Fruit fly (Drosophila melanogaster) whole organism, pupa: ENCODE results near the gene mfas.

Experiments used
- CG13204 ChIP-seq: fragments of 200-800 bp; sonication (Bioruptor generic); optimal IDR thresholded peaks from 2 replicates; lab custom pipeline; 2018; ENCODE audit warnings: missing biosample characterization, mild to moderate bottlenecking, missing genetic modification characterization, moderate library complexity
- CG15710 ChIP-seq: fragments of 200-800 bp; sonication (Bioruptor generic); optimal IDR thresholded peaks from 2 replicates; lab custom pipeline; 2018; ENCODE audit warnings: missing biosample characterization, mild to moderate bottlenecking, missing genetic modification characterization, moderate library complexity
- CG32121 ChIP-seq: fragments of 200-800 bp; sonication (Bioruptor generic); IDR thresholded peaks from 2 replicates; pipeline ENCODE4 v1.3.6; 2022; ENCODE audit warnings: missing biosample characterization, missing genetic modification characterization
- CG34367 ChIP-seq: fragments of 200-800 bp; sonication (Bioruptor generic); optimal IDR thresholded peaks from 2 replicates; lab custom pipeline; 2018; ENCODE audit warnings: missing biosample characterization, mild to moderate bottlenecking, missing genetic modification characterization
- CG9948 ChIP-seq: fragments of 200-800 bp; sonication (Bioruptor generic); optimal IDR thresholded peaks from 2 replicates; lab custom pipeline; 2018; ENCODE audit warnings: missing biosample characterization, mild to moderate bottlenecking, missing genetic modification characterization, moderate library complexity
- D1 ChIP-seq: fragments of 200-800 bp; sonication (Bioruptor generic); optimal IDR thresholded peaks from 2 replicates; lab custom pipeline; 2018; ENCODE audit warnings: missing biosample characterization, mild to moderate bottlenecking, missing genetic modification characterization, moderate library complexity
- EcR ChIP-seq: fragments of 200-800 bp; sonication (Bioruptor generic); optimal IDR thresholded peaks from 3 replicates; lab custom pipeline; 2019; ENCODE audit warnings: missing biosample characterization, missing genetic modification characterization, mild to moderate bottlenecking, moderate library complexity, missing genetic modification reagents
- Ets98B ChIP-seq: fragments of 200-800 bp; sonication (Bioruptor generic); IDR thresholded peaks from 2 replicates; pipeline ENCODE4 v1.3.6; 2022; ENCODE audit warnings: missing biosample characterization, missing genetic modification characterization
- Pif1A ChIP-seq: fragments of 200-800 bp; sonication (Bioruptor generic); optimal IDR thresholded peaks from 3 replicates; lab custom pipeline; 2016; ENCODE audit warnings: missing biosample characterization, missing genetic modification characterization
- rn ChIP-seq: fragments of 200-800 bp; sonication (Bioruptor generic); IDR thresholded peaks from 2 replicates; pipeline ENCODE4 v1.3.6; 2022; ENCODE audit warnings: missing biosample characterization, missing genetic modification characterization

dm6 chr3R:11941116-11941515, 52.0 kb downstream of the mfas start:
- TF ChIP-seq CG34367 (tag; lab: Kevin White, UChicago) (no peak), CG32121 (GFP tag; lab: Robert Waterston, UW) (no peak), CG9948 (no peak), Ets98B (GFP tag; lab: Robert Waterston, UW) (no peak), EcR (GFP tag; lab: Kevin White, UChicago) (no peak), rn (GFP tag; lab: Robert Waterston, UW) (no peak), Pif1A (GFP tag; lab: Kevin White, UChicago) (no peak), CG13204 (GFP tag; lab: Kevin White, UChicago) (no peak), D1 (no peak), CG15710 (tag; lab: Kevin White, UChicago) (no peak)
